Worm (Caenorhabditis elegans) whole organism, L4/young adult: ENCODE data around the gene Y71H2AR.2.
"Not testable (repeated sequence)": the region's sequence is repeated elsewhere in the genome, so short reads cannot be mapped to it uniquely, and the experiment has no call there.

Experiments used
- W03F9.2 ChIP-seq: fragments of 150-350 bp; optimal IDR thresholded peaks from 2 replicates; lab custom pipeline; 2014; ENCODE audit warnings: missing biosample characterization, missing genetic modification characterization
- dao-5 ChIP-seq: sonication (generic microtip); optimal IDR thresholded peaks from 2 replicates; lab custom pipeline; 2016; ENCODE audit warnings: missing genotype, missing genetic modification characterization, moderate library complexity, missing compliant biosample characterization
- him-1 ChIP-seq: sonication (generic microtip); optimal IDR thresholded peaks from 2 replicates; lab custom pipeline; 2016; ENCODE audit warnings: missing genotype, missing genetic modification reagents, missing genetic modification characterization, missing compliant biosample characterization

Gene Y71H2AR.2

ce11 chrIII:2864669-2865068 is 23.9 kb upstream of the Y71H2AR.2 start:
- TF ChIP-seq dao-5 = no peak
- no peak for TF ChIP-seq him-1 (tag; lab: Kevin White, UChicago)
- no peak for TF ChIP-seq W03F9.2 (tag; lab: Kevin White, UChicago)

- TF ChIP-seq W03F9.2 (tag; lab: Kevin White, UChicago) (no peak), him-1 (tag; lab: Kevin White, UChicago) (no peak)
Observed at ce11 chrIII:2858334-2858733, 17.6 kb upstream of the Y71H2AR.2 start.

ce11 chrIII:2855929-2856328 is 15.2 kb upstream of the Y71H2AR.2 start, which contains the start of gene F56F11.4:
Gene F56F11.4, plus strand, starts transcription at chrIII:2856229.
- TF ChIP-seq him-1 (tag; lab: Kevin White, UChicago) (no peak), dao-5 (no peak), W03F9.2 (tag; lab: Kevin White, UChicago) (no peak)

ce11 chrIII:2846747-2847146 is 6.0 kb upstream of the Y71H2AR.2 start, which contains the start of gene H34I24.1:
Gene H34I24.1, plus strand, starts transcription at chrIII:2847047.
- not testable (repeated sequence) for TF ChIP-seq dao-5; W03F9.2 (tag; lab: Kevin White, UChicago); him-1 (tag; lab: Kevin White, UChicago)

DNA sequence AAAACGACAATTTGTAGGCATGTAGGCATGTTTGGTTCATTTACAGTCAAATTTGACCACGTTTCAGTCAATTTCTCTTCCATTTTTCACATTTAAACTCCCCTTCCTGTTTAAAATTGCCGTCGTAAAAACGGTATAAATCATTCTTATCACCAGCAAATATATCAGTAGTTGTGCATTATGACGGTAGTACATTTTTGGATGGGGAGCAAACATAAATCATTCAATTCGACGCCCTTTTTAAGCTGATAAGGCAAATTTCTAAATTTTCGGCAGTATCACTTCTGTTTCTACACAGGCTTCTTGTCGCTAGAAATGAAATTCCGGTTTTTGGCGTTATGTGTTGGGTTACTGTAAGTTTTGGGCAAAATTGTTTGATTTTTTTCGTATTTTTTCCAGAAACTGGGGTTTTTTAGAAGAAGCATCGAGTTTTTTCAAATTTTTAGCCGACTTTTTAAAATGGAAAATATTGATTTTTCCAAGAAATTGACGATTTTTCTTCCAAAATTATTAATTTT is 1.2 kb upstream of the Y71H2AR.2 start, which contains the start of gene H34I24.2:
H34I24.2 (plus strand) TSS at position 189 of the 518 bp plus-strand sequence.
- TF ChIP-seq him-1 (tag; lab: Kevin White, UChicago) (no peak), W03F9.2 (tag; lab: Kevin White, UChicago) (no peak), dao-5 (no peak)

ce11 chrIII:2836339-2836738 is 4.4 kb downstream of the Y71H2AR.2 start, which contains the start of gene josd-1:
Gene josd-1, plus strand, starts transcription at chrIII:2836639.
- no peak for TF ChIP-seq W03F9.2 (tag; lab: Kevin White, UChicago)
- TF ChIP-seq him-1 (tag; lab: Kevin White, UChicago) = no peak
- TF ChIP-seq dao-5 = no peak

DNA sequence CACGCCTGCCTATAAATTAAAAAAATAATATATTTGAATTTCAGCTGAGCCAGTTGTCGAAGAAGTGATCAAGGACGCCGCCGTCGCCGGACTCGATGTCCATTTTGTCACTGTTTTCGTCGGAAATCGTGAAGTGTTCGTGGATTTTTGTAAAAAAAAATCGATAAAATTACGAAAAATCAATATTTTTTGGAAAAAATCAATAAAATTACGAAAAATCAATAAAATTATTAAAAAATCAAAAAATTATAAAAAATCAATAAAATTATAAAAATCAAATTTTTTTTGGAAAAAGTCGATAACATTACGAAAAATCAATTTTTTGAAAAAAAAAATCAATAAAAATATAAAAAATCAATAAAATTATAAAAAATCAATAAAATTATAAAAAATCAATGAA is 5.7 kb downstream of the Y71H2AR.2 start:
- TF ChIP-seq dao-5 (no peak), W03F9.2 (tag; lab: Kevin White, UChicago) (no peak), him-1 (tag; lab: Kevin White, UChicago) (no peak)

DNA sequence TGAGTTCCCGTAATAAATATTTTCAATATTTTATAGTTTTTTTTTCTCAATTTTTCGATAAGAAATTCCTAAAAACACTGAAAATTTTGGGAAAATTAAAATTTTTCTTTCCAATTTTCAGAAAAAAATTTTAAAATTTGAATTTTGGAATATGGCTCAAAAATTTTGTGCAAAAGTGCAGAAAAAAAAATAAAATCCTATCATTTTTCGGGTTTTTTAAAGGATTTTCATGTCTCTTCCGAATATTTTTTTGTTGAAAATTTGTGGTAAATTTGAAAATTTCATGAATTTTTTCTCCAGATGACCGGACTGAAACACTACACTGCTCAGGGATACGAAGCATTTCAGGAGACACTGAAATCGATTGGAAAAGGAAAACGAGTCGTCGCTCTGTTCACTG is 6.4 kb downstream of the Y71H2AR.2 start, which contains the start of gene txdc-17:
txdc-17 (plus strand) TSS at position 301 of the 400 bp plus-strand sequence.
- no peak for TF ChIP-seq him-1 (tag; lab: Kevin White, UChicago)
- TF ChIP-seq dao-5 = no peak
- no peak for TF ChIP-seq W03F9.2 (tag; lab: Kevin White, UChicago)

DNA sequence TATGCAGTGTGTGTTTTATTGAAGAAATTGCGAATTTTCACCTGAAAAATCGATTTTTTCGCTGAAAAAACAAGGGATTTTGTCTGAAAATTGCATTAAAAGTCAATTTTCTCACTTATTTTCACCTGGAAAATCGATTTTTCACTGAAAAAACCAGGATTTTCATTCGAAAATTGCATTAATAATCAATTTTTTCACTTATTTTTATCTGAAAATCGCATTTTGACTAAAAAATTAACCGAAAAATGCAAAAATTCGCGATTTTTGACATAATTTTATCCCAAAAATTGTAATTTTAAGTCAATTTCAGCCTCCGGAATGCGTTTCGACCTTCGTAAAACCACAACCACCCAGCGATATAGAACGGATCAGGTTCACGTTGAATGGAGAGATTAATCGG is 8.2 kb downstream of the Y71H2AR.2 start, which contains the start of gene Y71H2AM.29:
Y71H2AM.29 (plus strand) TSS at position 301 of the 400 bp plus-strand sequence.
- TF ChIP-seq W03F9.2 (tag; lab: Kevin White, UChicago) (no peak), him-1 (tag; lab: Kevin White, UChicago) (no peak), dao-5 (no peak)

ce11 chrIII:2826770-2827169 is 14.0 kb downstream of the Y71H2AR.2 start, which contains the start of gene Y71H2AM.1:
Gene Y71H2AM.1, plus strand, starts transcription at chrIII:2827070.
- TF ChIP-seq him-1 (tag; lab: Kevin White, UChicago) (no peak), W03F9.2 (tag; lab: Kevin White, UChicago) (no peak), dao-5 (no peak)

ce11 chrIII:2818980-2819379 is 21.7 kb downstream of the Y71H2AR.2 start, which contains the start of gene pipp-4P:
Gene pipp-4P, plus strand, starts transcription at chrIII:2819280.
- no peak for TF ChIP-seq W03F9.2 (tag; lab: Kevin White, UChicago)
- TF ChIP-seq him-1 (tag; lab: Kevin White, UChicago) = no peak

DNA sequence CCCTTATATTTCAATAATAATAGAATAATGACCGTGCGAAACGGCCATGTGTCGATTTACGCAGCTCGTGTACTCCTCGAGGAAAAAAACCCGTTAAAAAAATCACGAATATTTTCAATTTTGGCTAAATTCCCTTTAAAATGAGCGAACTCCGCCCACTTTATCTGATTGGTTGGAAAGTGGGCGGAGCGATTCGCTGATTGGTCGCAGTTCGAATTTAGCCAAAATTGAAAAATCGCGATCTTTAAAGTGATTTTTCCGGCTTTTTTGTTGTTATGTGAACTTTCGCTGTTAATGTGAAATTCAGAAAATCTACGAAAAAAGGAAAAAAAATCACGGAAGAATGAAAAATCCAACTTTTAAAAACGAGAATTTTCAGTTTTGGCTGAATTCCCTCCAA is 22.9 kb downstream of the Y71H2AR.2 start:
- TF ChIP-seq W03F9.2 (tag; lab: Kevin White, UChicago) (no peak), dao-5 (no peak), him-1 (tag; lab: Kevin White, UChicago) (no peak)

- TF ChIP-seq W03F9.2 (tag; lab: Kevin White, UChicago) (no peak), dao-5 (no peak), him-1 (tag; lab: Kevin White, UChicago) (no peak)
Observed at ce11 chrIII:2816205-2816923, 24.4 kb downstream of the Y71H2AR.2 start.

DNA sequence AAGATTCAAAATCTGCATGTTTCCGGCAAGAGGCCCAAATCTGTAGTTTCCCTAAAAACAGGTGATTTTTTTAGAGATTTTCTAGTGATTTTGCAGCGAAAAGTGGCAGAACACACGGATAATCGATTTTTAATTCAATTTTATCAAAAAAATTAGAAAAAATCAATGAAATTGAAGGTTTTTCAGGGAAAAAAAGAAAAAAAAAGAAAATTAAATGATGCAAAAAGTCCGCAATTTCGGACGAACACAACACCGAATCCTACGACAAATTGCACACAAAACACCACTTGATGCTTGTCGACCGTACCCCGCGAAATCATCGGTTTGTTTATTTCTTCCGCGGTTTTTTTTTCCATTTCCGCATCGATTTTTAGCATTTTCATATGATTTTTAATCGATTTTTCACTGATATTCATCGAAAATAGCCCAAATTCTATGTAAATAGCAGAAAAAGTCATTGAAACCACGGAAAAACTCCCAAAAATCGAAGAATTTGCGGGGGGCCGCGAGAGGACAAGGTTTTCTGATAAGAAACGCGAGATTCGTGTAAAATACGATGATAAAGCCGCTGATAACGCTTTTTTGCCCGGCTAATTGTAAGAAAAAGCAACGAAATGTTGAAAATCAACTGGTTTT is 25.7 kb downstream of the Y71H2AR.2 start, which contains the start of gene tufm-1:
tufm-1 (minus strand) TSS at position 51 of the 636 bp plus-strand sequence.
- no peak for TF ChIP-seq him-1 (tag; lab: Kevin White, UChicago)
- peak; percentile 77 for TF ChIP-seq W03F9.2 (tag; lab: Kevin White, UChicago)
- no peak for TF ChIP-seq dao-5
